Worm (Caenorhabditis elegans) whole organism, dauer: ENCODE measurements around the gene nud-1.
"Not testable (repeated sequence)": the region's sequence is repeated elsewhere in the genome, so short reads cannot be mapped to it uniquely, and the experiment has no call there.

ENCODE experiments used
- unc-62 ChIP-seq: sonication (generic microtip); optimal IDR thresholded peaks from 2 replicates; lab custom pipeline; 2017; ENCODE audit warnings: missing biosample characterization, missing genetic modification reagents, missing genetic modification characterization

Gene nud-1

DNA sequence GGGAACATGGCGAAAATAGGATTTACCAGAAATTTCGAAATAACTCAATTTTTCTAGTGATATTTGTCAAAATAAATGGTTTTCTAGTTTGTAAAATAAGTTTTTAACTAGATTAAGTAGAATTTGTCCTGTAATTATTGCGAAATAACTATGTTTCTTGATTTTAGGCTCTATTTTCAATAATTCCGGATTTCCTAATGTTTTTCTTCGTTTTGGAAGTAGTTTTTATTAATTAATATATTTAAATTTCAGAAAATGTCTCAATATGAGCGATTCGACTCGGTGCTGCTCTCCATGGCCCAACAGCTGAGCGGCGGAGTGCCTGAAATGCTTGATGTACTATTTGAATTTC is at the start of gene nud-1:
TSS of gene nud-1 (plus strand) at position 253 of the 352 bp plus-strand sequence.
- no peak for TF ChIP-seq unc-62 (GFP tag; lab: Kevin White, UChicago)

DNA sequence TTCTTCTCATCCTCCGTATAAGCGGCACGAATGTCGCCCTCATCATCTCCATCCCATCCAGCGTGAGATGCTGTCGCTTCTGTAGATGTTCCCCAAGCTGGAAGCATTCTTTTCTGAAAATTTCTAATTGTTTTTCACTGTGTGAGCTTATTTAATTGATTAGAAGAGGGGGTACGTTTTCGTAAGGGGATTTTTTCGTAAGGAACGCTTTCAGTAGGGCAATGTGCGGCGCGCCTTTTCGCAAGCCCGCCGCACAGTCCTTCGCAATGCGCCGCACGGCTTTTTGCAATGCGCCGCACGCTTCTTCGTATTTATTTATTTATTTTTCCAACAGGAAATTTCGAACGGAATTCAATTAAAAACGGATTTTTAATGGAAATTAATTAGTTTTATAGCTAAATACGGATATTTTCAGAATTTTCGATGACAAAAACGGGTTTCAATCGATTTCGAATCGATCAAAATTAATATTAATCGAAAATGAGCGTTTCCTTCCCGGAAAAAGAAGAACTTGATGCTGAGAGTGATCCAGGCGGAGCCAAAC is 48.3 kb upstream of the nud-1 start, which contains the start of gene set-25:
TSS of gene set-25 (minus strand) at position 120 of the 544 bp plus-strand sequence.
- not testable (repeated sequence) for TF ChIP-seq unc-62 (GFP tag; lab: Kevin White, UChicago)

DNA sequence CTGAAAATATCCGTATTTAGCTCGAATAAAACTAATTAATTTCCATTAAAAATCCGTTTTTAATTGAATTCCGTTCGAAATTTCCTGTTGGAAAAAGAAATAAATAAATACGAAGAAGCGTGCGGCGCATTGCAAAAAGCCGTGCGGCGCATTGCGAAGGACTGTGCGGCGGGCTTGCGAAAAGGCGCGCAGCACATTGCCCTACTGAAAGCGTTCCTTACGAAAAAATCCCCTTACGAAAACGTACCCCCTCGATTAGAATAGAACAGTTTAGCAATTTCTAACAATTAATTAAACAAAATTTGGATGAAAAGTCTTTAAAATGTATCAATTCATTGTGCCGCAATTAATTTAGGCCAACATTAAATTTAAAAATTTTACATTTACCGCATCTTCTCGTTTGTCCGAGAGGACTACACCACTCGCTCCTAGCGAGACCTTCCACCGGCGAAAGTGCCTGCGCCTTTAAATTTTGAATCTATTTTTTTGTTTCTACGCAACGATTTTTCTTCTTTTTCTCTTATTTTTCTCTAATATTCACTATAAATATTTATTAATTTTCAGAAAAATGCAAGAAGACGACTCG is 44.9 kb upstream of the nud-1 start, which contains the start of gene npp-18:
TSS of gene npp-18 (plus strand) at position 565 of the 586 bp plus-strand sequence.
- not testable (repeated sequence) for TF ChIP-seq unc-62 (GFP tag; lab: Kevin White, UChicago)

DNA sequence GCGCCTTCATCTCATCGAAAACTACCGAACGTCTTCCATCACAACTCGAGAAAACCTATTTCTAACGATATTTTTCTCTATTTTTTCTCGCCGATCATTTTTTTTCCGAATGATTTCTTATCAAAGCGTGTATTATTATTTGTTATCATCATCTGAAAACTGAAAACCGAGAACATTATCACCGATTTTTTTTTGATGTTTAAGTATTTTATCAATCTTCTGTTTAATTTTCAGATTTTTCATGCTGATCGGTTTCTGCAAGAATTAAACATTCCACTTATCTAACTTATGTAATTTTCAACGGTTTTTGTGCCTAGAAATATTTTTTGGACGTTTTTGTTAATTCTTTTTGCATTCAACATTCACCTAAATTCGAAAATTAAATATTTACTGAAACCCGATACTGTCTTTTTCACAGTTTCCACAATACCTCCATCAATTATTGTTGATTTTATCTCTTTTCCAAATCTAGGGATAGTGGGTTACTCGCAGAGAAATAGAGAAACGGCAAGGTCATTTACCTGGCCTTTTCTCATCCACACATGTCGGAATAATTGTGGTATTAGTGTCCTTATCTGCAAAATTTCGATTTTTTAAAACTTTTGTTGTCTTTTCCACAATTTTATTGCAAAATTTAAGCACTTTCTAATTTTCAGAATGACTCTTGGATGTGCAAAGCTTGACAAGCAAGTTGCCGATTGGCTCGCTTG is 42.5 kb upstream of the nud-1 start, which contains the start of gene pgm-2:
TSS of gene pgm-2 (plus strand) at position 657 of the 710 bp plus-strand sequence.
- no peak for TF ChIP-seq unc-62 (GFP tag; lab: Kevin White, UChicago)

DNA sequence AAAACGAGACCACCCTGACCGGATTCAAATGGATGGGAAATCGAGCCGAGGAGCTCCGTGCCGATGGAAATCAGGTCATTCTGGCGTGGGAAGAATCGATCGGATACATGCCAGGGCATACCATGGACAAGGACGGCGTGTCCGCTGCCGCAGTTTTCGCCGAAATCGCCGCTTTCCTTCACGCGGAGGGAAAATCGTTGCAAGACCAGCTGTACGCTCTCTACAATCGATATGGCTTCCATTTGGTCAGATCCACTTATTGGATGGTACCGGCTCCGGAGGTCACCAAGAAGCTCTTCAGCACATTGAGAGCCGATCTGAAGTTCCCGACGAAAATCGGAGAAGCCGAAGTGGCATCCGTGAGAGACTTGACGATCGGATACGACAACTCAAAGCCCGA is 39.3 kb upstream of the nud-1 start:
- no peak for TF ChIP-seq unc-62 (GFP tag; lab: Kevin White, UChicago)

DNA sequence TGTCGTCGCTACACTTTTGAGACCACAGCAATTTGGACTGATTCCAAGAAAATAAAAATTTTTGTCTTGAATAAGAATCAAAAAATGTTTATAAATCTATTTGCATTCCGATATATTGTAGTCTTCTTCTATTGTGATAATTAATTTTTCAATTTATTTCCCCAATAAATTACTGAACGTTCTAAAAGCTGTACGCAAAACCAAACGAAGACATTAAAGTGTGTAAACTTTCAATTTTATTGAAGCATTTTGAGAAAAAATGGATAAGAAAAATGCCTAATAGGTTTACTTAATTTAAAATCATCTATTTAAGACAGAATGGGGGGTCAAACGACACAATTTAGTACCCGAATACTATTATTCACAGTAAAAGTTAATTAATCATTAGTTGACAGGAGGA is 38.7 kb upstream of the nud-1 start:
- TF ChIP-seq unc-62 (GFP tag; lab: Kevin White, UChicago): no peak

DNA sequence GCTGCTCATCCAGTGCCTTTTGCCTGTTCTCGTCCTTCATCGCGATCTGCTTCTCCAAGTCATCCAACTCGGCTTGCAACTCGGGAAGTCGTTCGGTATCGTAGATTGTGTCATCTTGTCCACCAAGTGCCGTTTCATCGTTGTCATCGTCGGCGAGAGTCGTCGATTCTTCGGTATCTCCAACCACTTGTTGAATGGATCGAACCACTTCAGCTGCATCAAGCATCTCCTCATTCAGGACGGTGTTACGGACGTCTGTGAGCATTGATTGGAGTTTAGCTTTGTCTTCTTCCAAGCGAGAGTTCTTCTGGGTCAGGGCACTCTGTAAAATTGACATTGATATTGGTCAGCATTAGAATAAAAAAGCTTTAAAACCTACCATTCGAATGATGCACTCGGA is 35.8 kb upstream of the nud-1 start:
- TF ChIP-seq unc-62 (GFP tag; lab: Kevin White, UChicago): no peak

DNA sequence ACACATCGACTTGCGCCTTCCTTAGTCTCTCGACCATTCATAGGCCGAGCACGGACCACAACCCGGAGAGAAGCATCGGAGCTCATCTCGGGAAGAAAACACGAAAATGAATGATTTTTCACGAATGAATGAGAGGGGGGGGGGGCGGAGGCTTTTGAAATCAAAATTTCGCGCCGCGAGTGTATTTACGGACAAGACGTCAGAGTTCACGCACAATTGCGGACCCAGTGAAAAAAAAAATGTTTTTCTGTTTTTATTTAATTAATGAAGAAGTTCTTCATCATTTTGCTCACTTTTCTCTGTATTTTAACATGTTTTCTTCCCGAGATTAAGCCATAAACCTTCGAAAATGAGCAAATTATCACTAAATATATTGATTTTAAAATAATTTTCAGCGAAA is 34.2 kb upstream of the nud-1 start, which contains the start of the genes klp-19 and slc-36.1:
TSS of gene klp-19 (minus strand) at position 153 of the 400 bp plus-strand sequence.
TSS of gene slc-36.1 (plus strand) at position 396 of the 400 bp plus-strand sequence.
- no peak for TF ChIP-seq unc-62 (GFP tag; lab: Kevin White, UChicago)

DNA sequence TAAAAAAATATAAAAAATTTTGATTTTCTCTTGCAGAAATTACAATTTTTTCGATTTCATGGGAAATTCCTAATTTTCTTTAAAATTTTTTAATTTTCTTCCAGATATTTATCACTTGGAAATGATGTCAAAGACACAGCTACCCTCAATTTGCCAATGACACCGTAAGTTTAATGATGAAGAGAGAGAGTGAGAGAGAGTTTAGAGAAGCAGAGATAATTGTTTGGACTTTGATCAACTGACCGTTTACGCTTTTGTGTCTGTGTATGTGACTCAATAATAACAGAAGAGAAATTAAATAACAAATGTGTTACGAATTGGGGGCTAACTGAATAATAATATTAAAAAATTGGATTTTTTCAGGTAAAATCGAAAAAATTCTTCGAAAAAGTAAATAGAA is 30.8 kb upstream of the nud-1 start:
- TF ChIP-seq unc-62 (GFP tag; lab: Kevin White, UChicago): no peak

DNA sequence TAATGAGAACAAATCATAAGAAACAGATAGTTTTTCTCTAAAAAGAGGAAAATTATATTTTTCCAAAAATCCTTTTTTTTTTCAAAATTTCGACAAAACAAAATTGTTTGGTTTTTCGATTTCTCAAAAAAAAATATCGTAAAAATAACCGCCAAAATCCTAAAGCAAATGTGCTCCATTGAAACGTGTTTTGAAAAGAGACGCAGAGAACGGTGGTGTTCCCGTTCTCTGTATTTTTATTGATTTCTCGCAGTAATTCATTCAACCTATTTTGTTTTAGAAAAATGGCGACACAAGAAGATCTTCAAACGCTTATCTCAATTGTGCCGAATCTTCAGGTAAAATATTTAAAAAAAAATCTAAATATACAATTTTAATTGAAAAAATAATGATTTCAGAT is 27.5 kb upstream of the nud-1 start, which contains the start of gene Y43F4B.10:
TSS of gene Y43F4B.10 (plus strand) at position 281 of the 400 bp plus-strand sequence.
- TF ChIP-seq unc-62 (GFP tag; lab: Kevin White, UChicago): no peak

DNA sequence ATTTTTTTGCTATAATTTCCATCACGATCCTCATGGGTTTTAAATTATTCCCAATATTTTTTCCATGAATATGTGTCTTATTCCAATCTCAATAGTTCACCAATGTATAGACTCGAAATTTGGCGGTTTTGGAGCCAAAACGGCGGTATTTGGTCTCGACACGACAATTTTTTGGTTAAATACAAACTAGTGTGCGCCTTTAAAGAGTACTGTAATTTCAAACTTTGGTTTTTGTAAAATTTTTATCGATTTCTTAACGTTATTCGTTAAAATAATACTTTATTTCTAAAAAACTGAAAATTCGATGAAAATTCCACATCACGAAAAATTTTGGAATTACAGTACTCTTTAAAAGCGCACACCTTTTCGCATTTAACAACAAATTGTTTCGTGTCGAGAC is 26.7 kb upstream of the nud-1 start:
- no peak for TF ChIP-seq unc-62 (GFP tag; lab: Kevin White, UChicago)

DNA sequence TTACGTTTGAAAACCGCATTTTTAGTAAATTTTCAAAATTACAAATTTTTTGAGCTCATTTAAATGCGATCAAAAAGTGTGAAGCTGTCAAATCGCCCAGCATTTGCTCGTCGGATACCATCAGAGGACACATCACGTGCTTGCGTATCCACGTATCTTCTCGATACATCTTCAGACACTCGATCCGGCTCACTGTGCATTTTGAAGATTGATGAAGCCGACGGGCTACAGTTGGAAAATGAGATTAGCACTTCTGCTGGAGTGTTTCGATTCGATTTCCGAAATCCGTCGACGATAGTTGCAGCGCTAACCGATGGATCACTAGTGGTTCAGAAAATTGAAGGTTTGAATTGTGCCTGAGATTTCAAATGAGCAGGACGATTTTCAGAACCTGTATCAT is 26.3 kb upstream of the nud-1 start, which contains the start of gene dph-7:
TSS of gene dph-7 (plus strand) at position 53 of the 400 bp plus-strand sequence.
- TF ChIP-seq unc-62 (GFP tag; lab: Kevin White, UChicago): no peak

DNA sequence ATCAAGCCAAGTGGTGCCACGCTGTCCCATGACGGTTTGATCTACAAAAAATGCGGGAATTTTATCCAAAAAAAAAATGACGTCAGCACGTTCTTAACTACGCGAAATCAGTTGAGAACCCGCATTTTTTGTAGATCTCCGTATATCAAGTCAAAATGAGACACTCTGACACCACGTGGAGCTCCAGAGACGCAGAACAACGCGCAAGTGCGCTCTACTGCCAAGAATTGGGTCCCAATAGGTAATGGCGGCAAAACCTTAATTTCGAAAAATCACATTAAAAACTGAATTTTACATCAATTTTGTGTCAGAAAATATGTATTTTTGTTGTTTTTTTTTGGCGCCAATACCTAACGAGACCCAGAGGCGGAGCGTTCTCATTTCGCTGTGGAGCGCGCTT is 24.4 kb upstream of the nud-1 start:
- no peak for TF ChIP-seq unc-62 (GFP tag; lab: Kevin White, UChicago)

DNA sequence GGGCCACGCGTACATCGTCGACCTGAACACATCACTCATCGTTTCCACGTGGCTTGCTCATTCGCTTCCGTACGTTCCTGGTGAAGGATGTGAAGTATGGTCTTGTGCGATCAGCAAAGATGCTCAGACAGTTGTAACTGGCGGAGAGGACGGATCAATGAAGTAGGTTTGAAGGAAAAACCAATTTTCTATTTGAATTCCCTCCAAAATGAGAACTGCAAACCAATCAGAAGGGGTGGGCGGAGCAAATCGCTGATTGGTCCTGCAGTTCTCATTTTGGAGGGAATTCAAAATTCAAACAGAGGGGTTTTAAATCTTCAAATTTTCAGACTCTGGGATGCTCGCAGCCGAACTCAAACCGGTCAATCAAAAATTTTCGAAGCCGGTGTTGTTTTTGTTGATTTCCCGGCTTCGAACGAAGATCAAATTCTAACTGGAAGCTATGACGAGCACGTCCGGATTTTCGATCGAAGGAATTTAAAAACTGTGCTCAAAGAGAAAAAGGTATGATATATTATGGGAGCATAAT is 23.9 kb upstream of the nud-1 start:
- no peak for TF ChIP-seq unc-62 (GFP tag; lab: Kevin White, UChicago)

DNA sequence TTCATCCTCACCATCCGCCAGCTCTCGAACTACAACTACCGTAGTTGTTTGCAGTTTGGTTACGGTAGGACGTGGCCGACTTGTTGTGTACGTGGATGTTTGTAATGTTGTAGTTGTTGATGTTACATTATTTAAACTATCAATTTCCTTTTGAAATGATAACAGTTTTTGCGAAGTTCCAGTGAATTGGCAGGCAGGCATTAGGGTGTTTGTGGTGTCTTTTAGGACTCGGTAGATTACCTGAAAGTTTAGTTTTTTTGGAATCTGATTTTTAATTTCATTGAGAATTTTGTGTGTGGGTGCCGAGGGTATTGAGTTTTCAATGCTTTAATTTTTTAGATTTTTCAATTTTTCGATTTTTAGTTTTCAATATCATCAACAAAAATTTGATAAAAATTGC is 18.7 kb upstream of the nud-1 start, which contains the start of gene F53A2.11:
TSS of gene F53A2.11 (minus strand) at position 101 of the 400 bp plus-strand sequence.
- no peak for TF ChIP-seq unc-62 (GFP tag; lab: Kevin White, UChicago)

DNA sequence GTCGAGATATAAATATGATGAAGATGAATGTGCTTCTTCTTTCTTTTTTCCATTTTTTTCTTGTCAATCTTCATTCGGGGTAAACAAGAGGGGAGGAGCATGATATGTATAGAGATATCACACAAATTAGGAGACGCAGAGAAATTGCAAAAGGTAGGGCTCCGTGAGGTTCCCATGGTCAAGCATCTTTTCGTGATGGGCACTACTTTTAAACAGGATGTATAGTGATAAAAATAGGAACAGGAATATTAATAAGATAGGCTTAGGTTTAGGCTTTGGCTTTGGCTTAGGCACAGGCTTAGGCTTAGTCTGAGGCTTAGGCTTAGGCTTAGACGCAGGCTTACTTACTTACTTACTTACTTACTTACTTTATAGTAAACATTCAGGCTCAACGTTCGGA is 16.6 kb upstream of the nud-1 start, which contains the start of gene F53A2.1:
TSS of gene F53A2.1 (minus strand) at position 101 of the 400 bp plus-strand sequence.
- no peak for TF ChIP-seq unc-62 (GFP tag; lab: Kevin White, UChicago)
